Fruit fly (Drosophila melanogaster): ENCODE data around the gene CG14864.

Gene CG14864

DNA sequence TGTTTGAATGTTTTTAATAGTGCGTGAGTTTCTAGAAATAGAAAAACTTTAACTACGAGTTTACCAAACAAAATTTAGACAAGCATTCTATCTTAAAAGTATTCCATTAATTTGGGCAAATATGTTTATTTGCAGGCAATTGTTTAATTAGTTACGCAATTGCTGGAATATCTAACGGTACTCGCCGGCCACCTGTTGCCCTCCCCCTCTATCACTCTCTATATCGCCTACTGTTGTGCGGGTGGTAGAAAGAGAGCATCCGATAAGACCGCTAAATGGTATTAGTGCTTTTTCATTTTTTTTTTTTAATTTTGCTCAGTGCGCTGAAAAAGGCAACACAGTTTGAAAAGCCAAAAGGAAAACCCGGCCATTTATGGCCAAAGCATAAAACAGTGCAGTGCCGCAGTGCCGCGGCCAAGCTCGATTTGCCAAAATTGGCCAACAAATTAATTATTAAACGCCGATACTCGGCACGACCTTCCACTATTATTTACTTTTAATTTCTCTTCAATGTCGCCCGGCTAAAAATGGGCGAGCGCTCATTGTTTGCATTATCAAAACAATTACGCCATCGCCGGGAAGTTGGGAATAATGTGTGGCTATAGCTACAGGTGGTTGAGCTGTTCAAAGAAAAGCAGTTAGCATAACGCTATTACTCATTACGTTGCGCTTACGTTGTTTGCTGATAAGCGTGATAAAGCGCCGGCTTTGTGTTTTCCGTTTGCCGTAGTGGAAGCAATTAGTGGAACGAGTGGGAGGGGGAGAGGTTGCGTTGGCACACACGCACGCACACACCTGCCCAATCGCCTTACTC, 21.7 kb upstream of the CG14864 start:
- TF ChIP-seq CG12768 (GFP tag; optimal IDR thresholded peaks at IDR 0.05), result no peak
- TF ChIP-seq CG7045 (GFP tag; optimal IDR thresholded peaks at IDR 0.05), result no peak
- no peak for TF ChIP-seq tj (GFP tag; optimal IDR thresholded peaks at IDR 0.05)
- TF ChIP-seq cnc (optimal IDR thresholded peaks at IDR 0.05), result no peak
- TF ChIP-seq cic (GFP tag; optimal IDR thresholded peaks at IDR 0.05), result no peak
- no peak for TF ChIP-seq CG11617 (GFP tag; optimal IDR thresholded peaks at IDR 0.05)
- TF ChIP-seq Mnt (GFP tag; optimal IDR thresholded peaks at IDR 0.05), result no peak
- TF ChIP-seq Clk (GFP tag; optimal IDR thresholded peaks at IDR 0.05), result no peak
- no peak for TF ChIP-seq CG7101 (tag; optimal IDR thresholded peaks at IDR 0.05)
- no peak for TF ChIP-seq CG1620 (GFP tag; optimal IDR thresholded peaks at IDR 0.05)
- peak; percentile 98 for TF ChIP-seq ovo (GFP tag; optimal IDR thresholded peaks at IDR 0.05)
- TF ChIP-seq kay (GFP tag; ENCODE audit: borderline replicate concordance), result no peak
- TF ChIP-seq bab1 (GFP tag; optimal IDR thresholded peaks at IDR 0.05), result no peak
- no peak for TF ChIP-seq Crg-1 (GFP tag; optimal IDR thresholded peaks at IDR 0.05)
- TF ChIP-seq pad (GFP tag; optimal IDR thresholded peaks at IDR 0.05), result peak; percentile 20

DNA sequence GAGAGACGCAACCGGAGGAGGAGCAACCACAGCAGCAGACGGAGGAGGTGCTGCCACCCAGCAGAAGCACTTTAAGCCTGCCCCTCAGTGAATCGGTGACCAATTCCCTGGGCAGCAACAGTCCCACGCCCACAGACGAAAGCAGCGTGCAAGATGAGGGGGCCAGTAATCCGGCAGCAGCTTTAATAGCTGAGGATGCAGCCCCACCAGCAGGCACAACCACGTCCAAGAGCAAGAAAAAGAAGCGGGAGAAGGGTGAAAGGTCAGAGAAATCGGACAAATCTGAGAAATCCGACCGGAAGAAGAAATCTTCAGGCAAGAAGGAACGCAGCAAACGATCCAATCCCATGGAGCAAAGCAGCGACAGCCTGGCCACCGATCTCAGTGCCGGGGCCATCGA, 20.5 kb upstream of the CG14864 start:
- TF ChIP-seq cic (GFP tag; optimal IDR thresholded peaks at IDR 0.05) (no peak), CG14711 (tag; optimal IDR thresholded peaks at IDR 0.05) (no peak), Mnt (GFP tag; optimal IDR thresholded peaks at IDR 0.05) (no peak), kay (GFP tag; ENCODE audit: borderline replicate concordance) (no peak), CG33017 (tag; optimal IDR thresholded peaks at IDR 0.05) (no peak), Hr96 (GFP tag; optimal IDR thresholded peaks at IDR 0.05) (no peak), ovo (GFP tag; optimal IDR thresholded peaks at IDR 0.05) (no peak), bab1 (GFP tag; optimal IDR thresholded peaks at IDR 0.05) (no peak), cnc (optimal IDR thresholded peaks at IDR 0.05) (no peak), CG1620 (GFP tag; optimal IDR thresholded peaks at IDR 0.05) (no peak), pad (GFP tag; optimal IDR thresholded peaks at IDR 0.05) (no peak), CG7045 (GFP tag; optimal IDR thresholded peaks at IDR 0.05) (no peak), tj (GFP tag; optimal IDR thresholded peaks at IDR 0.05) (no peak), Clk (GFP tag; optimal IDR thresholded peaks at IDR 0.05) (no peak), CG11617 (GFP tag; optimal IDR thresholded peaks at IDR 0.05) (no peak), Crg-1 (GFP tag; optimal IDR thresholded peaks at IDR 0.05) (no peak), CG12768 (GFP tag; optimal IDR thresholded peaks at IDR 0.05) (no peak), CG7101 (tag; optimal IDR thresholded peaks at IDR 0.05) (no peak), CG5204 (GFP tag; optimal IDR thresholded peaks at IDR 0.05) (no peak), toe (GFP tag; optimal IDR thresholded peaks at IDR 0.05) (no peak)

DNA sequence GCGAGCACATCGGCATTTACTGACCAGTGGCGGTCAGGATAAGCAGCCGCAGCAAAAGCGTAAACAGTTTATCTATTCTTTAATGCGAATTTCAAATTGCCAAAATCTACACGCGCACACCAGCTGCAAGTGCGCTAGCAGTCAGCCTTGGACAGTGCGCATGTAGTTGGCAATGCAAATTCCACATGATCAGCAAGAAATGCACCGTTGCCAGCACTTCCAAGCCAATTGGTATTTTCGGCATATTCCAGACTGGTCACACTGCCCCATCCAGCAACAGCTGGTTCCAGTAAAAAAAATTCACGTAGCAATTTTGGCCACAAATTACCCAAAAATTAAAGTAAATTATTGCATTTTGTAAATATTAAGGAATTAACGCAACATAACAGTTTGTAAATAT, 19.4 kb upstream of the CG14864 start:
- no peak for TF ChIP-seq toe (GFP tag; optimal IDR thresholded peaks at IDR 0.05)
- peak; percentile 33 for TF ChIP-seq Crg-1 (GFP tag; optimal IDR thresholded peaks at IDR 0.05)
- peak; percentile 44 for TF ChIP-seq pad (GFP tag; optimal IDR thresholded peaks at IDR 0.05)
- no peak for TF ChIP-seq Hr96 (GFP tag; optimal IDR thresholded peaks at IDR 0.05)
- peak; percentile 100 for TF ChIP-seq tj (GFP tag; optimal IDR thresholded peaks at IDR 0.05)
- TF ChIP-seq cic (GFP tag; optimal IDR thresholded peaks at IDR 0.05), result no peak
- no peak for TF ChIP-seq CG5204 (GFP tag; optimal IDR thresholded peaks at IDR 0.05)
- no peak for TF ChIP-seq CG7101 (tag; optimal IDR thresholded peaks at IDR 0.05)
- TF ChIP-seq Clk (GFP tag; optimal IDR thresholded peaks at IDR 0.05), result no peak
- peak; percentile 63 for TF ChIP-seq ovo (GFP tag; optimal IDR thresholded peaks at IDR 0.05)
- TF ChIP-seq CG7045 (GFP tag; optimal IDR thresholded peaks at IDR 0.05), result no peak
- TF ChIP-seq CG33017 (tag; optimal IDR thresholded peaks at IDR 0.05), result no peak
- TF ChIP-seq kay (GFP tag; ENCODE audit: borderline replicate concordance), result no peak
- TF ChIP-seq bab1 (GFP tag; optimal IDR thresholded peaks at IDR 0.05), result no peak
- peak; percentile 78 for TF ChIP-seq Mnt (GFP tag; optimal IDR thresholded peaks at IDR 0.05)
- peak in 1 of 2 experiments; percentile 32 for TF ChIP-seq cnc (optimal IDR thresholded peaks at IDR 0.05)
- TF ChIP-seq CG14711 (tag; optimal IDR thresholded peaks at IDR 0.05), result peak; percentile 5
- no peak for TF ChIP-seq CG11617 (GFP tag; optimal IDR thresholded peaks at IDR 0.05)
- TF ChIP-seq CG1620 (GFP tag; optimal IDR thresholded peaks at IDR 0.05), result peak; percentile 30
- TF ChIP-seq CG12768 (GFP tag; optimal IDR thresholded peaks at IDR 0.05), result no peak

DNA sequence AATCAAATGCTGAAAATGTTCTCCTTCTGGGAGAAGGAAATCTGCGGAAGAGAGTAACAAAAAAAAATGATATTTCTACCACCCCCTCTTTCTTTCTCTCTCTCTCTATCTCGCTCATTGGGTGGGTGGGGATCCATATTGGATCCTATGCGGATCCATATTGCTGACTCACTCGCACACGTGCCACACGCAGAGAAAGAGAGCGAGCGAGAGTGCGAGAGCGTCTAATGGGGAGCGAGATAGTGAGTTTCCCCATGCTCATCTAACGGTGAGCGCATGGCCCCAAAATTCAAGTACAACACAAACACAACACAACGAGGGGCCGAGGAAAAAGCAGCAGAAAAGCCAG, 18.3 kb upstream of the CG14864 start:
- TF ChIP-seq CG14711 (tag; optimal IDR thresholded peaks at IDR 0.05), result no peak
- TF ChIP-seq CG7045 (GFP tag; optimal IDR thresholded peaks at IDR 0.05), result no peak
- no peak for TF ChIP-seq Clk (GFP tag; optimal IDR thresholded peaks at IDR 0.05)
- peak; percentile 11 for TF ChIP-seq kay (GFP tag; ENCODE audit: borderline replicate concordance)
- peak; percentile 32 for TF ChIP-seq Mnt (GFP tag; optimal IDR thresholded peaks at IDR 0.05)
- TF ChIP-seq pad (GFP tag; optimal IDR thresholded peaks at IDR 0.05), result peak; percentile 93
- TF ChIP-seq CG7101 (tag; optimal IDR thresholded peaks at IDR 0.05), result no peak
- TF ChIP-seq CG11617 (GFP tag; optimal IDR thresholded peaks at IDR 0.05), result no peak

DNA sequence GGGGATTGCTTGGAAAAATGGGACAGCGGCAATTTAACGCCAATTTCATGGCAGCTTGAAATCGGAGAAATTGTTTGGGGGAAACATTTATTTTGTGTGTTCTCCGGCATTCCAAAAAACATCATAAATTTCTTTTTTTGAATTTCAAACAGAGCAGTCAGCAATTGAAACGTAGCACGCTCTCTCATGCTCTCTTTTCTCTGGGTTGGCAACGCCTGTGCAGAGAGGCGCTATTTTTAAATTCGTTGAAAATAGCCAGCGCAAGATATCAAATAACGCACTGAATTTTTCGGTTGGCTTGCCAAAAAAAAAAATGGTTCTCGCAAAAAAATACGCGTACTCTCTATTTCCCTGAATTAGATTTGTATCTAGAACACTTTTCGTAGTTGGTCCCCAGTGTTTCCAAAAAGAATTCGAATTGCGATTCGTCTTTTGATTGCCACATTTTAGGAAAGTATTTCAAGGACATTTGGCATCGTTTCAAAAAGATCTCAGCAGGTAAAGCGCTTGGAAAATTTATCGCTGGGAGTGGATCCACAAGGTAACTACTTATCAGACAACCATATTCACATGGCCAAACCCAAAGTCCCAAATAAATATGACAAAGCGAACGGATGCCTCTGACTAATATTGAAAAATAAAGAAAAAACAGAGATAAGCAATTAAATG, 17.8 kb upstream of the CG14864 start:
- no peak for TF ChIP-seq CG5204 (GFP tag; optimal IDR thresholded peaks at IDR 0.05)
- peak; percentile 44 for TF ChIP-seq kay (GFP tag; ENCODE audit: borderline replicate concordance)
